Fruit fly (Drosophila melanogaster) whole organism, pupa: ENCODE results near the gene CG4669.
A peak's percentile ranks its signal among the peaks of the same experiment; 100 is the strongest.

Source experiments
- Ets98B ChIP-seq: fragments of 200-800 bp; sonication (Bioruptor generic); IDR thresholded peaks from 2 replicates; pipeline ENCODE4 v1.3.6; 2022; ENCODE audit warnings: missing biosample characterization, missing genetic modification characterization
- gl ChIP-seq: fragments of 200-800 bp; sonication (Bioruptor generic); optimal IDR thresholded peaks from 2 replicates; lab custom pipeline; 2018; ENCODE audit warnings: missing biosample characterization, mild to moderate bottlenecking, missing genetic modification characterization

dm6 chr3L:5248863-5249262 lies 14.6 kb downstream of the CG4669 start:
- peak; percentile 96 for TF ChIP-seq Ets98B
- TF ChIP-seq gl (tag; lab: Kevin White, UChicago): peak; percentile 93
